Worm (Caenorhabditis elegans) whole organism, young adult: ENCODE measurements around the gene srbc-42.

Source experiments
- B0019.2 ChIP-seq: fragments of 200-800 bp; sonication (Bioruptor generic); conservative IDR thresholded peaks from 2 replicates; pipeline ENCODE4 v1.3.6; 2022; ENCODE audit warnings: missing genetic modification reagents, missing genetic modification characterization, missing compliant biosample characterization
- B0035.1 ChIP-seq: sonication (generic microtip); optimal IDR thresholded peaks from 2 replicates; lab custom pipeline; 2016; ENCODE audit warnings: missing genetic modification characterization, mild to moderate bottlenecking, missing compliant biosample characterization, missing genotype, missing genetic modification reagents
- B0261.1 ChIP-seq: sonication (generic microtip); optimal IDR thresholded peaks from 2 replicates; lab custom pipeline; 2016; ENCODE audit warnings: mild to moderate bottlenecking, missing genetic modification characterization, moderate library complexity, missing compliant biosample characterization
- B0336.3 ChIP-seq: fragments of 200-800 bp; sonication (Bioruptor generic); IDR thresholded peaks from 2 replicates; pipeline ENCODE4 v1.3.6; 2022; ENCODE audit warnings: missing genetic modification characterization, missing compliant biosample characterization
- C06A6.2 ChIP-seq: fragments of 200-800 bp; sonication (Bioruptor generic); conservative IDR thresholded peaks from 2 replicates; pipeline ENCODE4 v1.3.6; 2022; ENCODE audit warnings: missing genetic modification characterization, missing compliant biosample characterization
- F10E7.11 ChIP-seq: sonication (generic microtip); optimal IDR thresholded peaks from 2 replicates; lab custom pipeline; 2017; ENCODE audit warnings: mild to moderate bottlenecking, missing genetic modification characterization, moderate library complexity, missing compliant biosample characterization
- F22D6.2 ChIP-seq: sonication (generic microtip); optimal IDR thresholded peaks from 2 replicates; lab custom pipeline; 2016; ENCODE audit warnings: mild to moderate bottlenecking, missing genetic modification characterization, missing compliant biosample characterization
- F23B12.7 ChIP-seq: sonication (generic microtip); optimal IDR thresholded peaks from 2 replicates; lab custom pipeline; 2017; ENCODE audit warnings: missing genetic modification characterization, mild to moderate bottlenecking, missing compliant biosample characterization, antibody characterized with exemption, moderate library complexity; ENCODE audit not compliant: insufficient read depth
- F39B2.1 ChIP-seq: fragments of 200-800 bp; sonication (Bioruptor generic); IDR thresholded peaks from 2 replicates; pipeline ENCODE4 v1.3.6; 2022; ENCODE audit warnings: missing genetic modification reagents, missing genetic modification characterization, missing compliant biosample characterization
- F52B5.7 ChIP-seq: sonication (generic microtip); optimal IDR thresholded peaks from 2 replicates; lab custom pipeline; 2016; ENCODE audit warnings: mild to moderate bottlenecking, missing genetic modification characterization, missing compliant biosample characterization
- F57A8.1 ChIP-seq: fragments of 200-800 bp; sonication (Bioruptor generic); optimal IDR thresholded peaks from 2 replicates; lab custom pipeline; 2018; ENCODE audit warnings: mild to moderate bottlenecking, missing genetic modification characterization, moderate library complexity, missing compliant biosample characterization
- K12H6.12 ChIP-seq: fragments of 200-800 bp; sonication (Bioruptor generic); optimal IDR thresholded peaks from 2 replicates; lab custom pipeline; 2018; ENCODE audit warnings: mild to moderate bottlenecking, missing genetic modification characterization, missing compliant biosample characterization
- T26A5.8 ChIP-seq: sonication (generic microtip); optimal IDR thresholded peaks from 2 replicates; lab custom pipeline; 2016; ENCODE audit warnings: missing genetic modification characterization, missing compliant biosample characterization
- Y56A3A.18 ChIP-seq: fragments of 200-800 bp; sonication (Bioruptor generic); IDR thresholded peaks from 2 replicates; pipeline ENCODE4 v1.3.6; 2022; ENCODE audit warnings: missing genetic modification reagents, missing genetic modification characterization, missing compliant biosample characterization
- Y95B8A.8 ChIP-seq: fragments of 200-800 bp; sonication (Bioruptor generic); IDR thresholded peaks from 2 replicates; pipeline ENCODE4 v1.3.6; 2022; ENCODE audit warnings: missing genetic modification reagents, missing genetic modification characterization, missing compliant biosample characterization
- ama-1 ChIP-seq, 3 experiments: fragments of 150-350 bp in 1 of 3; sonication (generic microtip) in 2 of 3; optimal IDR thresholded peaks; 2 replicates each; lab custom pipeline; 2014 to 2018; ENCODE audit warnings: missing biosample characterization in 2 of 3, missing genetic modification characterization in 2 of 3, missing genetic modification reagents in 2 of 3
- aptf-2 ChIP-seq: fragments of 200-800 bp; sonication (Bioruptor generic); conservative IDR thresholded peaks from 2 replicates; pipeline ENCODE4 v1.3.6; 2022; ENCODE audit warnings: missing genetic modification reagents, missing genetic modification characterization, missing compliant biosample characterization
- attf-5 ChIP-seq: fragments of 200-800 bp; sonication (Bioruptor generic); optimal IDR thresholded peaks from 2 replicates; lab custom pipeline; 2018; ENCODE audit warnings: mild to moderate bottlenecking, missing genetic modification characterization, missing compliant biosample characterization
- ceh-100 ChIP-seq: fragments of 200-800 bp; sonication (Bioruptor generic); IDR thresholded peaks from 2 replicates; pipeline ENCODE4 v1.3.6; 2022; ENCODE audit warnings: missing genetic modification reagents, missing genetic modification characterization, missing compliant biosample characterization
- ceh-27 ChIP-seq: fragments of 200-800 bp; sonication (Bioruptor generic); optimal IDR thresholded peaks from 2 replicates; lab custom pipeline; 2018; ENCODE audit warnings: mild to moderate bottlenecking, missing genetic modification characterization, moderate library complexity, missing compliant biosample characterization
- ceh-91 ChIP-seq: fragments of 200-800 bp; sonication (Bioruptor generic); IDR thresholded peaks from 2 replicates; pipeline ENCODE4 v1.3.6; 2022; ENCODE audit warnings: missing genetic modification reagents, missing genetic modification characterization, missing compliant biosample characterization
- ekl-4 ChIP-seq: fragments of 200-800 bp; sonication (Bioruptor generic); IDR thresholded peaks from 2 replicates; pipeline ENCODE4 v1.3.6; 2022; ENCODE audit warnings: missing genetic modification reagents, missing genetic modification characterization, missing compliant biosample characterization
- hlh-26 ChIP-seq: fragments of 200-800 bp; sonication (Bioruptor generic); conservative IDR thresholded peaks from 2 replicates; pipeline ENCODE4 v1.3.6; 2022; ENCODE audit warnings: missing genetic modification reagents, missing genetic modification characterization, missing compliant biosample characterization
- hrde-1 ChIP-seq: sonication (generic microtip); optimal IDR thresholded peaks from 2 replicates; lab custom pipeline; 2016; ENCODE audit warnings: missing genetic modification characterization, mild to moderate bottlenecking, missing compliant biosample characterization, moderate library complexity, missing genotype, missing genetic modification reagents, borderline replicate concordance
- madf-6 ChIP-seq: fragments of 200-800 bp; sonication (Bioruptor generic); IDR thresholded peaks from 2 replicates; pipeline ENCODE4 v1.3.6; 2022; ENCODE audit warnings: missing genetic modification reagents, missing genetic modification characterization, missing compliant biosample characterization
- mcd-1 ChIP-seq: fragments of 200-800 bp; sonication (Bioruptor generic); IDR thresholded peaks from 2 replicates; pipeline ENCODE4 v1.3.6; 2022; ENCODE audit warnings: missing genetic modification reagents, missing genetic modification characterization, missing compliant biosample characterization
- nfya-1 ChIP-seq: sonication (generic microtip); optimal IDR thresholded peaks from 2 replicates; lab custom pipeline; 2017; ENCODE audit warnings: antibody characterized with exemption, missing compliant biosample characterization, missing genetic modification characterization, borderline replicate concordance; ENCODE audit not compliant: insufficient read depth
- nhr-179 ChIP-seq: sonication (generic microtip); optimal IDR thresholded peaks from 2 replicates; lab custom pipeline; 2016; ENCODE audit warnings: mild to moderate bottlenecking, missing genetic modification characterization, missing compliant biosample characterization
- nhr-27 ChIP-seq: fragments of 200-800 bp; sonication (Bioruptor generic); optimal IDR thresholded peaks from 2 replicates; lab custom pipeline; 2018; ENCODE audit warnings: mild to moderate bottlenecking, missing genetic modification characterization, moderate library complexity, missing compliant biosample characterization
- nhr-80 ChIP-seq: sonication (generic microtip); optimal IDR thresholded peaks from 2 replicates; lab custom pipeline; 2016; ENCODE audit warnings: missing genetic modification characterization, missing compliant biosample characterization
- rec-8 ChIP-seq, 2 experiments: sonication (generic microtip); optimal IDR thresholded peaks; 2 replicates each; lab custom pipeline; 2016; ENCODE audit warnings: mild to moderate bottlenecking in 2 of 2, missing genetic modification characterization in 2 of 2, missing genetic modification reagents in 2 of 2, missing genotype in 2 of 2, missing biosample characterization in 1 of 2, missing compliant biosample characterization in 1 of 2, moderate library complexity in 1 of 2
- repo-1 ChIP-seq: sonication (generic microtip); optimal IDR thresholded peaks from 2 replicates; lab custom pipeline; 2017; ENCODE audit warnings: mild to moderate bottlenecking, missing genetic modification characterization, missing compliant biosample characterization
- rpc-1 ChIP-seq, 2 experiments: fragments of 150-350 bp in 1 of 2; sonication (generic microtip) in 1 of 2; optimal IDR thresholded peaks; 2 replicates each; lab custom pipeline; 2014 to 2018; ENCODE audit warnings: missing biosample characterization in 1 of 2, missing genetic modification characterization in 1 of 2, missing genetic modification reagents in 1 of 2, missing genotype in 1 of 2
- snpc-3.4 ChIP-seq: sonication (generic microtip); optimal IDR thresholded peaks from 2 replicates; lab custom pipeline; 2017; ENCODE audit warnings: missing genetic modification characterization, mild to moderate bottlenecking, missing compliant biosample characterization, antibody characterized with exemption, moderate library complexity, missing genotype, missing genetic modification reagents
- somi-1 ChIP-seq: fragments of 200-800 bp; sonication (Bioruptor generic); optimal IDR thresholded peaks from 2 replicates; lab custom pipeline; 2018; ENCODE audit warnings: mild to moderate bottlenecking, missing genetic modification characterization, missing compliant biosample characterization
- tbp1 ChIP-seq: fragments of 200-800 bp; sonication (Bioruptor generic); optimal IDR thresholded peaks from 2 replicates; lab custom pipeline; 2018; ENCODE audit warnings: mild to moderate bottlenecking, missing genetic modification characterization, missing compliant biosample characterization
- tbx-9 ChIP-seq: sonication (generic microtip); optimal IDR thresholded peaks from 2 replicates; lab custom pipeline; 2016; ENCODE audit warnings: borderline replicate concordance, missing genetic modification characterization, inconsistent platforms, missing compliant biosample characterization
- unc-130 ChIP-seq: sonication (generic microtip); optimal IDR thresholded peaks from 2 replicates; lab custom pipeline; 2016; ENCODE audit warnings: missing genetic modification reagents, missing genetic modification characterization, missing compliant biosample characterization
- unc-62 ChIP-seq: fragments of 150-350 bp; optimal IDR thresholded peaks from 2 replicates; lab custom pipeline; 2014; ENCODE audit warnings: missing biosample characterization, missing genetic modification reagents, missing genetic modification characterization
- xnd-1 ChIP-seq: sonication (generic microtip); optimal IDR thresholded peaks from 2 replicates; lab custom pipeline; 2016; ENCODE audit warnings: missing genotype, missing genetic modification reagents, missing genetic modification characterization, missing compliant biosample characterization
- zfh-2 ChIP-seq: fragments of 200-800 bp; sonication (Bioruptor generic); conservative IDR thresholded peaks from 2 replicates; pipeline ENCODE4 v1.3.6; 2022; ENCODE audit warnings: missing genetic modification reagents, missing genetic modification characterization, missing compliant biosample characterization
- ztf-18 ChIP-seq: sonication (generic microtip); optimal IDR thresholded peaks from 2 replicates; lab custom pipeline; 2016; ENCODE audit warnings: missing genotype, mild to moderate bottlenecking, missing genetic modification characterization, missing compliant biosample characterization
- ztf-25 ChIP-seq: fragments of 200-800 bp; sonication (Bioruptor generic); IDR thresholded peaks from 2 replicates; pipeline ENCODE4 v1.3.6; 2022; ENCODE audit warnings: missing genetic modification reagents, missing genetic modification characterization, missing compliant biosample characterization
- ztf-6 ChIP-seq: fragments of 200-800 bp; sonication (Bioruptor generic); IDR thresholded peaks from 2 replicates; pipeline ENCODE4 v1.3.6; 2022; ENCODE audit warnings: missing genetic modification reagents, missing genetic modification characterization, missing compliant biosample characterization

Gene srbc-42

DNA sequence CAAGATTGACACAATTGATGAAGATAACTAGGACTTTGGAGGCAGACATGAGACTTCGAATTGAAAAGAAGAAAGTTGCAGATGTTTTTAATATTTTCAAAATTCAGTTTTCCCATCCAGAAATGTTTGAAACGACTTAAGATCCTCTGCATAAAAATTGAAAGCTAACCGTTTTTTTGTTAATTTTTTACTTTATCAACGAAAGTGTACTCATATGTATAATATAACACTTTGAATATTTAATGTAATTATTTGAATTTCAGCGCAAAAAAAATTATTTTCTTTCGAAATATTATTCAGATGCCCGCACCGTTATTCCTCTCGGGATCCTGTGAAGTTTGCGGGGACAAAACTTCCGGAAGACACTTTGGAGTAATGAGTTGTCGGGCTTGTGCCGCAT is 35.9 kb upstream of the srbc-42 start, which contains the start of gene nhr-18:
Gene nhr-18 (plus strand): TSS at position 301 of the 400 bp plus-strand sequence.
- TF ChIP-seq ztf-18 (tag; lab: Kevin White, UChicago) (no peak), F39B2.1 (GFP tag; lab: Robert Waterston, UW) (no peak), hrde-1 (tag; lab: Kevin White, UChicago) (no peak), ztf-6 (no peak)
- TF ChIP-seq, all 124 proteins: peak for 0

DNA sequence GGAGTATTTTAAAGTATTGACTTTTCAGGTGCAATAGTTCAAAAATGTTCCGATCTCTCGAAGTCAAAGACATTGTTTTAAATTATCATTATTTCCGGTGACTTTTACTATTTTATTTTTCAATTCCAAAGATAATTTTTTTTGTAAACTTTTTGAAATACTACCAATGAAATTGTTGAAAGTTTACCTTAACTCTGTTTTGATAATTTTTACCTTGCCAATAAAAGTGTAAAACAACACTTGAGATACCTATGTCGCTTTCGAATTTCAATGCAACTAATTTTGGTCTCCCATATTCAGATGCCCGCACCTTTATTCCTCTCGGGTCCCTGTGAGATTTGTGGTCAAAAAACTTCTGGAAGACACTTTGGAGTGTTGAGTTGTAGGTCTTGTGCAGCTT is 34.1 kb upstream of the srbc-42 start, which contains the start of gene nhr-103:
Gene nhr-103 (plus strand): TSS at position 301 of the 400 bp plus-strand sequence.
- no peak for TF ChIP-seq F39B2.1 (GFP tag; lab: Robert Waterston, UW)
- no peak for TF ChIP-seq zfh-2
- no peak for TF ChIP-seq nhr-27 (tag; lab: Kevin White, UChicago)
- TF ChIP-seq nfya-1 (tag; lab: Kevin White, UChicago) = no peak
- TF ChIP-seq madf-6 = no peak
- TF ChIP-seq nhr-80 (tag; lab: Kevin White, UChicago) = no peak
- no peak for TF ChIP-seq F22D6.2
- TF ChIP-seq ceh-91 (GFP tag; lab: Robert Waterston, UW) = no peak
- TF ChIP-seq nhr-179 = no peak
- TF ChIP-seq hlh-26 (GFP tag; lab: Robert Waterston, UW) = no peak
- TF ChIP-seq ztf-25 (GFP tag; lab: Robert Waterston, UW) = no peak
- TF ChIP-seq ztf-6 = no peak
- no peak for TF ChIP-seq F23B12.7
- TF ChIP-seq rpc-1 (optimal IDR thresholded peaks at IDR 0.05; lab: Kevin White, UChicago) = no peak
- no peak for TF ChIP-seq rpc-1 (tag; optimal IDR thresholded peaks at IDR 0.05; lab: Kevin White, UChicago)

DNA sequence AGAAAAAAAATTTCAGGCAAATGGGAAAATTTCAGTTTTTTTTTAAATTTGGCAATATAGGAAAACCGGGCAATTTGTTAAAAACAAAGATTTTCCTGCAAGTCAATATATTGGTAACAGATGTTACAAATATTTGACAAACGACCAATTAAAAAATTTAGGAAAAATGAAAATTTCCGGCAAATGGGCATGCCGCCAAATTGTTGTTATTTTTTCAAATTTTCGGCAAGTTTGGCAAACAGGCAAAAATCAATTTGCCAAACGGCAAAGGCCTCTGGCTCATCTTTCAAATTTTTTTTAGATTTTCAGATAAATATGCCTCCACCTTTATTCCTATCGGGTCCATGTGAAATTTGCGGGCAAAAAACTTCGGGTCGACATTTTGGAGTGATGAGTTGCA is 30.7 kb upstream of the srbc-42 start, which contains the start of gene nhr-128:
Gene nhr-128 (plus strand): TSS at position 301 of the 400 bp plus-strand sequence.
- no peak for TF ChIP-seq B0336.3 (GFP tag; lab: Robert Waterston, UW)
- no peak for TF ChIP-seq F57A8.1
- TF ChIP-seq nhr-80 (tag; lab: Kevin White, UChicago) = no peak
- TF ChIP-seq xnd-1 (tag; lab: Kevin White, UChicago) = no peak
- TF ChIP-seq aptf-2 (GFP tag; lab: Robert Waterston, UW) = no peak
- TF ChIP-seq unc-130 = no peak
- no peak for TF ChIP-seq repo-1 (tag; lab: Kevin White, UChicago)
- no peak for TF ChIP-seq B0019.2 (GFP tag; lab: Robert Waterston, UW)
- TF ChIP-seq Y56A3A.18 (GFP tag; lab: Robert Waterston, UW) = no peak
- no peak for TF ChIP-seq Y95B8A.8
- no peak for TF ChIP-seq B0035.1 (tag; lab: Kevin White, UChicago)
- TF ChIP-seq T26A5.8 = no peak
- TF ChIP-seq C06A6.2 (GFP tag; lab: Robert Waterston, UW) = no peak
- no peak for TF ChIP-seq unc-62
- TF ChIP-seq ceh-27 (GFP tag; lab: Kevin White, UChicago) = no peak
- TF ChIP-seq tbp1 = no peak
- TF ChIP-seq rec-8 (tag; optimal IDR thresholded peaks at IDR 0.05; lab: Kevin White, UChicago) = no peak
- TF ChIP-seq F23B12.7 = no peak
- no peak for TF ChIP-seq somi-1 (GFP tag; lab: Kevin White, UChicago)

DNA sequence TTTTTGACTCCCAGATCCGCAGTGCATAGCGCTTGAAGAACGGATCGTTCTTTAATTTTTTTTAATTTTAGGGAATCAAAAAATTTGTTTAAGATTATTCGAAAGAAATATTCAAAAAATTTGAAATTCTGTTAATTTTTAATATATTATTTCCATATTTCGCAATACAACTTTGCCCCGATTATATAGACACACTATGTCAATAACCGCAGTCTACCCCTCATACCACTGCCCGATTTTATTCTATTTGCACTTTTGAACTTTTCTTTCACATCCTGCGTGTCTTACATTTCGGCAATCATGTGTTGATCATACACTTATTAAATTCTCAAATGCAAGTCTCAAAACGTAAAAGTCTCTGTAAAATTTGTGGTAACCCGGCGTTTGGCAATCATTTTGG is 27.8 kb upstream of the srbc-42 start, which contains the start of gene nhr-56:
Gene nhr-56 (plus strand): TSS at position 202 of the 400 bp plus-strand sequence.
- TF ChIP-seq attf-5 (GFP tag; lab: Kevin White, UChicago) (peak; percentile 91), K12H6.12 (tag; lab: Kevin White, UChicago) (no peak), tbx-9 (tag; lab: Kevin White, UChicago) (no peak), ceh-100 (GFP tag; lab: Robert Waterston, UW) (no peak), ama-1 (optimal IDR thresholded peaks at IDR 0.05; lab: Kevin White, UChicago) (no peak), ama-1 (GFP tag; optimal IDR thresholded peaks at IDR 0.05; lab: Kevin White, UChicago) (no peak), ekl-4 (GFP tag; lab: Robert Waterston, UW) (no peak), F52B5.7 (tag; lab: Kevin White, UChicago) (no peak), mcd-1 (GFP tag; lab: Robert Waterston, UW) (no peak), ztf-18 (tag; lab: Kevin White, UChicago) (no peak), snpc-3.4 (tag; lab: Kevin White, UChicago) (no peak), ceh-27 (GFP tag; lab: Kevin White, UChicago) (peak; percentile 17), B0261.1 (no peak), nhr-80 (tag; lab: Kevin White, UChicago) (peak; percentile 68), F10E7.11 (no peak)
